Fruit fly (Drosophila melanogaster) whole organism, embryonic: ENCODE measurements around the gene CG14982.

Experiments
- Antp ChIP-seq: fragments of 200-800 bp; sonication (Bioruptor generic); optimal IDR thresholded peaks from 3 replicates; lab custom pipeline; 2016; ENCODE audit warnings: missing biosample characterization, missing genetic modification characterization
- Asciz ChIP-seq: fragments of 200-800 bp; sonication (Bioruptor generic); optimal IDR thresholded peaks from 2 replicates; lab custom pipeline; 2017; ENCODE audit warnings: missing biosample characterization, mild to moderate bottlenecking, missing genetic modification characterization, missing genetic modification reagents
- CG10462 ChIP-seq: fragments of 200-800 bp; sonication (Bioruptor generic); optimal IDR thresholded peaks from 2 replicates; lab custom pipeline; 2016; ENCODE audit warnings: missing biosample characterization, missing genetic modification characterization
- CG11247 ChIP-seq: fragments of 200-800 bp; sonication (Bioruptor generic); IDR thresholded peaks from 2 replicates; pipeline ENCODE4 v1.3.6; 2022; ENCODE audit warnings: missing biosample characterization, missing genetic modification characterization
- CG12071 ChIP-seq: fragments of 200-800 bp; sonication (Bioruptor generic); optimal IDR thresholded peaks from 3 replicates; lab custom pipeline; 2018; ENCODE audit warnings: missing biosample characterization, mild to moderate bottlenecking, missing genetic modification characterization
- CG12104 ChIP-seq: fragments of 200-800 bp; sonication (Bioruptor generic); optimal IDR thresholded peaks from 3 replicates; lab custom pipeline; 2016; ENCODE audit warnings: missing biosample characterization, missing genetic modification characterization
- CG15073 ChIP-seq: fragments of 200-800 bp; sonication (Bioruptor generic); optimal IDR thresholded peaks from 2 replicates; lab custom pipeline; 2016; ENCODE audit warnings: missing biosample characterization, missing genetic modification characterization
- CG15601 ChIP-seq: fragments of 200-800 bp; sonication (Bioruptor generic); optimal IDR thresholded peaks from 3 replicates; lab custom pipeline; 2019; ENCODE audit warnings: missing biosample characterization, mild to moderate bottlenecking, missing genetic modification characterization, moderate library complexity
- CG32767 ChIP-seq: fragments of 200-800 bp; sonication (Bioruptor generic); IDR thresholded peaks from 2 replicates; pipeline ENCODE4 v1.3.6; 2022; ENCODE audit warnings: missing biosample characterization, missing genetic modification characterization
- CG33557 ChIP-seq: fragments of 200-800 bp; sonication (Bioruptor generic); optimal IDR thresholded peaks from 2 replicates; lab custom pipeline; 2019; ENCODE audit warnings: missing biosample characterization, mild to moderate bottlenecking, missing genetic modification characterization, moderate library complexity
- CG34376 ChIP-seq: fragments of 200-800 bp; sonication (Bioruptor generic); optimal IDR thresholded peaks from 2 replicates; lab custom pipeline; 2018; ENCODE audit warnings: missing biosample characterization, mild to moderate bottlenecking, missing genetic modification characterization
- Dip2 ChIP-seq: fragments of 200-800 bp; sonication (Bioruptor generic); IDR thresholded peaks from 2 replicates; pipeline ENCODE4 v1.3.6; 2022; ENCODE audit warnings: missing biosample characterization, missing genetic modification characterization
- Dref ChIP-seq: fragments of 200-800 bp; sonication (Bioruptor generic); IDR thresholded peaks from 2 replicates; pipeline ENCODE4 v1.3.6; 2022; ENCODE audit warnings: missing biosample characterization, missing genetic modification characterization
- Fer3 ChIP-seq: fragments of 200-800 bp; sonication (Bioruptor generic); optimal IDR thresholded peaks from 2 replicates; lab custom pipeline; 2018; ENCODE audit warnings: missing biosample characterization, mild to moderate bottlenecking, missing genetic modification characterization, moderate library complexity
- Hmr ChIP-seq: fragments of 200-800 bp; sonication (Bioruptor generic); optimal IDR thresholded peaks from 3 replicates; lab custom pipeline; 2017; ENCODE audit warnings: mild to moderate bottlenecking, missing biosample characterization, missing genetic modification reagents, missing genetic modification characterization
- Hsf ChIP-seq: fragments of 200-800 bp; sonication (Bioruptor generic); optimal IDR thresholded peaks from 3 replicates; lab custom pipeline; 2016; ENCODE audit warnings: missing biosample characterization, missing genetic modification characterization
- Kr ChIP-seq: fragments of 200-800 bp; sonication (Bioruptor generic); optimal IDR thresholded peaks from 2 replicates; lab custom pipeline; 2017; ENCODE audit warnings: missing biosample characterization, mild to moderate bottlenecking, missing genetic modification characterization
- Myb ChIP-seq: fragments of 200-800 bp; sonication (Bioruptor generic); optimal IDR thresholded peaks from 2 replicates; lab custom pipeline; 2016; ENCODE audit warnings: missing biosample characterization, missing genetic modification characterization
- NC2β ChIP-seq: fragments of 200-800 bp; sonication (Bioruptor generic); optimal IDR thresholded peaks from 2 replicates; lab custom pipeline; 2016; ENCODE audit warnings: missing biosample characterization, missing genetic modification characterization
- NK7.1 ChIP-seq: fragments of 200-800 bp; sonication (Bioruptor generic); optimal IDR thresholded peaks from 3 replicates; lab custom pipeline; 2016; ENCODE audit warnings: missing biosample characterization, missing genetic modification characterization
- Opbp ChIP-seq: fragments of 200-800 bp; sonication (Bioruptor generic); IDR thresholded peaks from 3 replicates; pipeline ENCODE4 v1.3.6; 2022; ENCODE audit warnings: missing biosample characterization, missing genetic modification characterization; ENCODE audit not compliant: partially characterized antibody
- Pdp1 ChIP-seq, 2 experiments: fragments of 200-800 bp; sonication (Bioruptor generic); optimal IDR thresholded peaks; 3 replicates each; lab custom pipeline; 2016; ENCODE audit warnings: missing biosample characterization in 2 of 2, missing genetic modification characterization in 2 of 2, mild to moderate bottlenecking in 1 of 2, moderate library complexity in 1 of 2
- Rfx ChIP-seq: fragments of 200-800 bp; sonication (Bioruptor generic); IDR thresholded peaks from 2 replicates; pipeline ENCODE4 v1.3.6; 2022; ENCODE audit warnings: missing biosample characterization, missing genetic modification characterization
- Rx ChIP-seq: fragments of 200-800 bp; sonication (Bioruptor generic); IDR thresholded peaks from 2 replicates; pipeline ENCODE4 v1.3.6; 2022; ENCODE audit warnings: missing biosample characterization, missing genetic modification characterization
- Sin3A ChIP-seq: fragments of >200 bp; optimal IDR thresholded peaks from 2 replicates; lab custom pipeline; 2018
- Sox102F ChIP-seq: fragments of 200-800 bp; sonication (Bioruptor generic); optimal IDR thresholded peaks from 2 replicates; lab custom pipeline; 2018; ENCODE audit warnings: missing biosample characterization, mild to moderate bottlenecking, missing genetic modification characterization, moderate library complexity
- Taf1 ChIP-seq: fragments of 200-800 bp; sonication (Bioruptor generic); IDR thresholded peaks from 2 replicates; pipeline ENCODE4 v1.3.6; 2022; ENCODE audit warnings: missing biosample characterization, missing genetic modification characterization
- YL-1 ChIP-seq: fragments of 200-800 bp; sonication (Bioruptor generic); optimal IDR thresholded peaks from 3 replicates; lab custom pipeline; 2017; ENCODE audit warnings: missing biosample characterization, mild to moderate bottlenecking, missing genetic modification characterization
- amos ChIP-seq: fragments of 200-800 bp; sonication (Bioruptor generic); IDR thresholded peaks from 2 replicates; pipeline ENCODE4 v1.3.6; 2022; ENCODE audit warnings: missing biosample characterization, missing genetic modification characterization; ENCODE audit not compliant: partially characterized antibody
- az2 ChIP-seq: fragments of 200-800 bp; sonication (Bioruptor generic); optimal IDR thresholded peaks from 3 replicates; lab custom pipeline; 2016; ENCODE audit warnings: missing biosample characterization, missing genetic modification characterization
- bcd ChIP-seq: fragments of 200-800 bp; sonication (Bioruptor generic); optimal IDR thresholded peaks from 2 replicates; lab custom pipeline; 2017; ENCODE audit warnings: missing biosample characterization, mild to moderate bottlenecking, missing genetic modification characterization
- cg ChIP-seq: fragments of 200-800 bp; sonication (Bioruptor generic); optimal IDR thresholded peaks from 3 replicates; lab custom pipeline; 2019; ENCODE audit warnings: missing biosample characterization, mild to moderate bottlenecking, missing genetic modification characterization, moderate library complexity
- crp ChIP-seq, 2 experiments: fragments of 200-800 bp; sonication (Bioruptor generic); optimal IDR thresholded peaks; 2 replicates in 1 of 2; 3 replicates in 1 of 2; lab custom pipeline; 2017; ENCODE audit warnings: missing biosample characterization in 2 of 2, missing genetic modification characterization in 2 of 2, mild to moderate bottlenecking in 1 of 2, moderate library complexity in 1 of 2
- dysf ChIP-seq: fragments of 200-800 bp; sonication (Bioruptor generic); IDR thresholded peaks from 3 replicates; pipeline ENCODE4 v1.3.6; 2022; ENCODE audit warnings: missing biosample characterization, missing genetic modification characterization
- eve ChIP-seq, 2 experiments: fragments of >200 bp; optimal IDR thresholded peaks; 2 replicates each; lab custom pipeline; 2017; ENCODE audit warnings: missing biosample characterization in 2 of 2, missing genetic modification characterization in 2 of 2
- gce ChIP-seq: fragments of 200-800 bp; sonication (Bioruptor generic); IDR thresholded peaks from 3 replicates; pipeline ENCODE4 v1.3.6; 2022; ENCODE audit warnings: missing biosample characterization, missing genetic modification characterization
- ken ChIP-seq: fragments of 200-800 bp; sonication (Bioruptor generic); IDR thresholded peaks from 3 replicates; pipeline ENCODE4 v1.3.6; 2022; ENCODE audit warnings: missing biosample characterization, missing genetic modification characterization
- klu ChIP-seq: fragments of 200-800 bp; sonication (Bioruptor generic); IDR thresholded peaks from 2 replicates; pipeline ENCODE4 v1.3.6; 2022; ENCODE audit warnings: missing biosample characterization, missing genetic modification characterization
- kni ChIP-seq: fragments of 200-800 bp; sonication (Bioruptor generic); optimal IDR thresholded peaks from 3 replicates; lab custom pipeline; 2017; ENCODE audit warnings: mild to moderate bottlenecking, missing biosample characterization, missing genetic modification reagents, missing genetic modification characterization
- knrl ChIP-seq: fragments of 200-800 bp; sonication (Bioruptor generic); IDR thresholded peaks from 3 replicates; pipeline ENCODE4 v1.3.6; 2022; ENCODE audit warnings: missing biosample characterization, missing genetic modification characterization; ENCODE audit not compliant: partially characterized antibody
- lbe ChIP-seq: fragments of 200-800 bp; sonication (Bioruptor generic); optimal IDR thresholded peaks from 2 replicates; lab custom pipeline; 2016; ENCODE audit warnings: missing biosample characterization, mild to moderate bottlenecking, missing genetic modification characterization
- mam ChIP-seq: fragments of 200-800 bp; sonication (Bioruptor generic); optimal IDR thresholded peaks from 3 replicates; lab custom pipeline; 2016; ENCODE audit warnings: missing biosample characterization, missing genetic modification characterization
- mirr ChIP-seq: fragments of 200-800 bp; sonication (Bioruptor generic); optimal IDR thresholded peaks from 3 replicates; lab custom pipeline; 2018; ENCODE audit warnings: missing biosample characterization, mild to moderate bottlenecking, missing genetic modification characterization
- nmo ChIP-seq: fragments of 200-800 bp; sonication (Bioruptor generic); optimal IDR thresholded peaks from 2 replicates; lab custom pipeline; 2018; ENCODE audit warnings: missing biosample characterization, mild to moderate bottlenecking, missing genetic modification characterization, moderate library complexity
- nom ChIP-seq: fragments of 200-800 bp; sonication (Bioruptor generic); optimal IDR thresholded peaks from 2 replicates; lab custom pipeline; 2017; ENCODE audit warnings: missing biosample characterization, missing genetic modification characterization, mild to moderate bottlenecking, moderate library complexity, missing genetic modification reagents
- sens ChIP-seq: fragments of 200-800 bp; sonication (Bioruptor generic); peaks from one replicate; lab custom pipeline; 2016; ENCODE audit warnings: missing biosample characterization, missing genetic modification characterization
- sima ChIP-seq: fragments of 200-800 bp; sonication (Bioruptor generic); optimal IDR thresholded peaks from 2 replicates; lab custom pipeline; 2016; ENCODE audit warnings: missing biosample characterization, missing genetic modification characterization
- stwl ChIP-seq: fragments of 200-800 bp; sonication (Bioruptor generic); optimal IDR thresholded peaks from 3 replicates; lab custom pipeline; 2018; ENCODE audit warnings: missing biosample characterization, mild to moderate bottlenecking, missing genetic modification characterization, moderate library complexity
- sug ChIP-seq: fragments of 200-800 bp; optimal IDR thresholded peaks from 2 replicates; lab custom pipeline; 2019; ENCODE audit warnings: missing biosample characterization, mild to moderate bottlenecking, missing genetic modification characterization, moderate library complexity
- toy ChIP-seq: fragments of 200-800 bp; sonication (Bioruptor generic); IDR thresholded peaks from 2 replicates; pipeline ENCODE4 v1.3.6; 2022; ENCODE audit warnings: missing biosample characterization, missing genetic modification characterization
- zfh2 ChIP-seq: fragments of 200-800 bp; sonication (Bioruptor generic); optimal IDR thresholded peaks from 2 replicates; lab custom pipeline; 2016; ENCODE audit warnings: missing biosample characterization, missing genetic modification characterization

The CG14982 gene

DNA sequence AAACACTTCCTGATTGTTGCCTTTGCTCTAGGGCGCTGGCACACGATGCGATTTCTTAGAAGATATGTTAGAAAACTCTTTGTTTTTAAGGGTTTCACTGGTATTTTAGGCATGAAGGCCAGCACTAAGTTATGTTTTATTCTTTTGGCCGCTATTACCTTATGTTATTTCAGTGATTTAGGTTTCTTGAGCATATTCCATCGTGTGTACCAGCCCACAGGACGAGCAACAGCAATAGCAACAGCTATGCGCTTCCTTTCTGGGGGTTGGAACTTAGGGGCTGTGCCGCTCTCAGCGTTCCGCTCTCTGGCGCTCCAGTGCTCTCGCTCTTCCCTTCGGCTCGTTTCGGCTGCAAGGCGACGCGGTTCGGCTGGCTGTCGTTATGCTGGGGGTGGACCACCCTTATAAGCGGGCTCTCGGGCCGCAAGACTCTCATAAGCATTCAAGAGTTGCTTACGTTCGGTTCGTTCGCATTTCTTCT lies 41.0 kb downstream of the CG14982 start, which contains the start of gene scrt (continued):
- TF ChIP-seq Rfx (GFP tag; lab: Robert Waterston, UW) (peak; percentile 32; the same call in 1 of the 2 replicates), CG12104 (GFP tag; lab: Kevin White, UChicago) (no peak), ken (GFP tag; lab: Robert Waterston, UW) (0 out of 3 replicates have a peak, but pooled peaks have one; percentile 59), mam (no peak), Fer3 (tag; lab: Kevin White, UChicago) (no peak), Asciz (GFP tag; lab: Kevin White, UChicago) (no peak), Sin3A (lab: Kevin White, UChicago) (no peak), Taf1 (GFP tag; lab: Robert Waterston, UW) (no peak), lbe (GFP tag; lab: Kevin White, UChicago) (no peak), Pdp1 (GFP tag; optimal IDR thresholded peaks at IDR 0.05; lab: Kevin White, UChicago) (no peak), sima (GFP tag; lab: Kevin White, UChicago) (no peak), Kr (GFP tag; lab: Kevin White, UChicago) (no peak), crp (GFP tag; optimal IDR thresholded peaks at IDR 0.05; lab: Kevin White, UChicago) (peak in 1 of 2 experiments; percentile 5), Rx (GFP tag; lab: Robert Waterston, UW) (peak; percentile 51), Dref (GFP tag; lab: Robert Waterston, UW) (no peak), CG15601 (tag; lab: Kevin White, UChicago) (peak; percentile 51), dysf (GFP tag; lab: Robert Waterston, UW) (peak; percentile 71), bcd (GFP tag; lab: Kevin White, UChicago) (peak; percentile 33), CG11247 (GFP tag; lab: Robert Waterston, UW) (no peak), nom (GFP tag; lab: Kevin White, UChicago) (no peak), cg (GFP tag; lab: Kevin White, UChicago) (no peak), CG32767 (peak; percentile 41; the same call in 1 of the 2 replicates), zfh2 (GFP tag; lab: Kevin White, UChicago) (no peak), gce (GFP tag; lab: Robert Waterston, UW) (0 out of 3 replicates have a peak, but pooled peaks have one; percentile 21), CG12071 (GFP tag; lab: Kevin White, UChicago) (no peak), Hmr (GFP tag; lab: Kevin White, UChicago) (peak; percentile 66), Sox102F (GFP tag; lab: Kevin White, UChicago) (peak; percentile 65), YL-1 (GFP tag; lab: Kevin White, UChicago) (no peak), klu (no peak), Dip2 (GFP tag; lab: Robert Waterston, UW) (no peak), amos (GFP tag; lab: Robert Waterston, UW) (peak; percentile 51), knrl (GFP tag; lab: Robert Waterston, UW) (peak; percentile 72; the same call in 2 of the 3 replicates), nmo (GFP tag; lab: Kevin White, UChicago) (peak; percentile 51), NC2β (GFP tag; lab: Kevin White, UChicago) (peak; percentile 32), toy (GFP tag; lab: Robert Waterston, UW) (no peak), Myb (peak; percentile 45), mirr (GFP tag; lab: Kevin White, UChicago) (no peak), Antp (GFP tag; lab: Kevin White, UChicago) (peak; percentile 4), az2 (GFP tag; lab: Kevin White, UChicago) (no peak), stwl (no peak), Hsf (GFP tag; lab: Kevin White, UChicago) (peak; percentile 51), sens (GFP tag; lab: Kevin White, UChicago) (peak; percentile 90), kni (peak; percentile 41), CG33557 (GFP tag; lab: Kevin White, UChicago) (peak; percentile 27), CG10462 (GFP tag; lab: Kevin White, UChicago) (no peak), CG15073 (GFP tag; lab: Kevin White, UChicago) (no peak), NK7.1 (GFP tag; lab: Kevin White, UChicago) (no peak), Opbp (GFP tag; lab: Robert Waterston, UW) (0 out of 3 replicates have a peak, but pooled peaks have one; percentile 21), eve (GFP tag; optimal IDR thresholded peaks at IDR 0.05; lab: Kevin White, UChicago) (peak in 1 of 2 experiments; percentile 8), CG34376 (GFP tag; lab: Kevin White, UChicago) (peak; percentile 9), sug (no peak)
